Worm (Caenorhabditis elegans) whole organism, L4 larva: ENCODE results near the gene myo-6.

ENCODE experiments used
- daf-16 ChIP-seq, 3 experiments: sonication (generic microtip); optimal IDR thresholded peaks; 2 replicates each; lab custom pipeline; 2016 to 2017; ENCODE audit warnings: missing genetic modification characterization in 3 of 3, missing genetic modification reagents in 3 of 3, mild to moderate bottlenecking in 2 of 3, missing compliant biosample characterization in 2 of 3, missing biosample characterization in 1 of 3, moderate library complexity in 1 of 3
- hlh-30 ChIP-seq: sonication (generic microtip); optimal IDR thresholded peaks from 2 replicates; lab custom pipeline; 2017; ENCODE audit warnings: antibody characterized with exemption, mild to moderate bottlenecking, missing genetic modification characterization, missing compliant biosample characterization; ENCODE audit not compliant: insufficient read depth
- snpc-4 ChIP-seq: fragments of 150-350 bp; optimal IDR thresholded peaks from 2 replicates; lab custom pipeline; 2014; ENCODE audit warnings: missing biosample characterization, missing genetic modification characterization
- zip-11 ChIP-seq: fragments of 200-800 bp; sonication (Bioruptor generic); IDR thresholded peaks from 2 replicates; pipeline ENCODE4 v1.3.6; 2022; ENCODE audit warnings: missing genetic modification characterization, missing compliant biosample characterization

DNA sequence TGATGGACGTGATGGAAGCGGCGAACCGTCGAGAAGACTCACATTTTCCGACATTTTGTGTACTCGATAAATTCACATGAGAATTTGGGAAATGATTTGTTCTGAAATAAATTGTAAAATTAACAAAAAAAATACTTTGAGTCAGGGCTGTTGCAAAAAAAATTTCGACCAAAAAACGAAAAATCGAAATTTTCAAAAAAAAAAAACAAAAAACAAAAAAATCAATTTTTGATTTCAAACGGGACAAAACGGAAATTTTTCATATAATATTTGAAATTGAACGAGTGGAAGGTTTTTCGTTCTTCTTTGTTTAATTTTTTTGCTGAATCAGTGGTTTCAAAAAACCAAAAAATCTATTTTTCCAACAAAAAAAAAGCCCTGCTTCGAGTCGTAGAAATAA lies 45.6 kb downstream of the myo-6 start, which contains the start of gene cua-1:
- no peak for TF ChIP-seq daf-16 (GFP tag; optimal IDR thresholded peaks at IDR 0.05; lab: Kevin White, UChicago)
- TF ChIP-seq daf-16 (tag; optimal IDR thresholded peaks at IDR 0.05; lab: Kevin White, UChicago) = no peak
- TF ChIP-seq snpc-4 (tag; lab: Kevin White, UChicago) = no peak
- no peak for TF ChIP-seq zip-11 (GFP tag; lab: Robert Waterston, UW)
- no peak for TF ChIP-seq hlh-30 (tag; lab: Kevin White, UChicago)
